Worm (Caenorhabditis elegans) whole organism, L1 larva: ENCODE measurements around the gene hsp-16.2.

Experiments
- C04F5.9 ChIP-seq: sonication (generic microtip); optimal IDR thresholded peaks from 2 replicates; lab custom pipeline; 2016; ENCODE audit warnings: missing genetic modification characterization, missing compliant biosample characterization
- C16A3.4 ChIP-seq: fragments of 150-350 bp; optimal IDR thresholded peaks from 2 replicates; lab custom pipeline; 2014; ENCODE audit warnings: missing biosample characterization, missing genetic modification characterization
- aha-1 ChIP-seq: fragments of 150-350 bp; optimal IDR thresholded peaks from 2 replicates; lab custom pipeline; 2014; ENCODE audit warnings: missing biosample characterization, missing genetic modification characterization
- ama-1 ChIP-seq: fragments of 150-350 bp; optimal IDR thresholded peaks from 2 replicates; lab custom pipeline; 2014
- blmp-1 ChIP-seq: fragments of 150-350 bp; optimal IDR thresholded peaks from 2 replicates; lab custom pipeline; 2014; ENCODE audit warnings: missing biosample characterization, missing genetic modification characterization
- ceh-82 ChIP-seq, 3 experiments: fragments of 150-350 bp in 1 of 3; sonication (generic microtip) in 2 of 3; optimal IDR thresholded peaks; 2 replicates each; lab custom pipeline; 2014 to 2017; ENCODE audit warnings: missing biosample characterization in 3 of 3, missing genetic modification characterization in 3 of 3
- ceh-88 ChIP-seq: fragments of 200-800 bp; sonication (Bioruptor generic); IDR thresholded peaks from 2 replicates; pipeline ENCODE4 v1.3.6; 2022; ENCODE audit warnings: missing genetic modification characterization, missing compliant biosample characterization
- ceh-90 ChIP-seq: sonication (generic microtip); optimal IDR thresholded peaks from 2 replicates; lab custom pipeline; 2016; ENCODE audit warnings: missing genetic modification characterization, missing compliant biosample characterization
- dpl-1 ChIP-seq, 3 experiments: fragments of 150-350 bp in 2 of 3; sonication (generic microtip) in 1 of 3; optimal IDR thresholded peaks; 2 replicates each; lab custom pipeline; 2014 to 2017; ENCODE audit warnings: missing biosample characterization in 3 of 3, missing genetic modification characterization in 3 of 3, missing genetic modification reagents in 3 of 3
- efl-3 ChIP-seq: fragments of 200-800 bp; sonication (Bioruptor generic); optimal IDR thresholded peaks from 2 replicates; lab custom pipeline; 2018; ENCODE audit warnings: mild to moderate bottlenecking, missing genetic modification characterization, missing compliant biosample characterization
- egl-13 ChIP-seq: sonication (generic microtip); optimal IDR thresholded peaks from 2 replicates; lab custom pipeline; 2016; ENCODE audit warnings: missing genotype, missing genetic modification reagents, missing genetic modification characterization, missing compliant biosample characterization
- elt-3 ChIP-seq, 6 experiments: fragments of 150-350 bp in 1 of 6; sonication (generic microtip); optimal IDR thresholded peaks; 2 replicates each; lab custom pipeline; 2017 to 2018; ENCODE audit warnings: missing biosample characterization in 6 of 6, missing genetic modification characterization in 6 of 6, inconsistent platforms in 1 of 6
- fkh-10 ChIP-seq: sonication (generic microtip); optimal IDR thresholded peaks from 2 replicates; lab custom pipeline; 2017; ENCODE audit warnings: missing biosample characterization, missing genetic modification reagents, missing genetic modification characterization
- hpl-2 ChIP-seq: fragments of 150-350 bp; optimal IDR thresholded peaks from 2 replicates; lab custom pipeline; 2014; ENCODE audit warnings: missing biosample characterization, missing genetic modification reagents, missing genetic modification characterization
- irx-1 ChIP-seq: sonication (generic microtip); optimal IDR thresholded peaks from 2 replicates; lab custom pipeline; 2016; ENCODE audit warnings: missing genetic modification characterization, missing compliant biosample characterization
- isw-1 ChIP-seq: fragments of 200-800 bp; sonication (Bioruptor generic); IDR thresholded peaks from 2 replicates; pipeline ENCODE4 v1.3.6; 2022; ENCODE audit warnings: missing genetic modification characterization, missing compliant biosample characterization
- jun-1 ChIP-seq: fragments of 150-350 bp; optimal IDR thresholded peaks from 2 replicates; lab custom pipeline; 2014; ENCODE audit warnings: missing biosample characterization, missing genetic modification reagents, missing genetic modification characterization
- lin-13 ChIP-seq: fragments of 150-350 bp; optimal IDR thresholded peaks from 2 replicates; lab custom pipeline; 2014; ENCODE audit warnings: missing biosample characterization, missing genetic modification reagents, missing genetic modification characterization
- lin-15B ChIP-seq: fragments of 150-350 bp; sonication (generic microtip); optimal IDR thresholded peaks from 3 replicates; lab custom pipeline; 2014; ENCODE audit warnings: missing biosample characterization, missing genetic modification characterization
- lin-35 ChIP-seq, 2 experiments: fragments of 150-350 bp; optimal IDR thresholded peaks; 2 replicates each; lab custom pipeline; 2014; ENCODE audit warnings: missing biosample characterization in 2 of 2, missing genetic modification characterization in 2 of 2, missing genetic modification reagents in 2 of 2
- lin-39 ChIP-seq: fragments of 150-350 bp; optimal IDR thresholded peaks from 2 replicates; lab custom pipeline; 2014; ENCODE audit warnings: missing biosample characterization, missing genetic modification reagents, missing genetic modification characterization
- lir-3 ChIP-seq: sonication (generic microtip); optimal IDR thresholded peaks from 2 replicates; lab custom pipeline; 2016; ENCODE audit warnings: mild to moderate bottlenecking, missing genetic modification characterization, moderate library complexity, missing compliant biosample characterization; ENCODE audit not compliant: poor library complexity
- mdl-1 ChIP-seq, 2 experiments: fragments of 150-350 bp; optimal IDR thresholded peaks; 2 replicates each; lab custom pipeline; 2014 to 2017; ENCODE audit warnings: missing biosample characterization in 2 of 2, missing genetic modification characterization in 2 of 2, inconsistent platforms in 1 of 2
- nhr-19 ChIP-seq: fragments of 200-800 bp; sonication (Bioruptor generic); conservative IDR thresholded peaks from 2 replicates; pipeline ENCODE4 v1.3.6; 2022; ENCODE audit warnings: missing genetic modification characterization, missing compliant biosample characterization
- nhr-237 ChIP-seq: fragments of 150-350 bp; optimal IDR thresholded peaks from 2 replicates; lab custom pipeline; 2014; ENCODE audit warnings: missing biosample characterization, missing genetic modification characterization
- nhr-28 ChIP-seq: fragments of 150-350 bp; optimal IDR thresholded peaks from 2 replicates; lab custom pipeline; 2014; ENCODE audit warnings: missing biosample characterization, missing genetic modification characterization
- nhr-47 ChIP-seq: sonication (generic microtip); optimal IDR thresholded peaks from 2 replicates; lab custom pipeline; 2016; ENCODE audit warnings: mild to moderate bottlenecking, missing genetic modification characterization, moderate library complexity, missing compliant biosample characterization
- nhr-76 ChIP-seq: sonication (generic microtip); optimal IDR thresholded peaks from 2 replicates; lab custom pipeline; 2017; ENCODE audit warnings: missing biosample characterization, missing genetic modification characterization
- nhr-77 ChIP-seq: fragments of 150-350 bp; optimal IDR thresholded peaks from 2 replicates; lab custom pipeline; 2014; ENCODE audit warnings: missing biosample characterization, missing genetic modification characterization
- nhr-84 ChIP-seq: sonication (generic microtip); optimal IDR thresholded peaks from 2 replicates; lab custom pipeline; 2017; ENCODE audit warnings: missing biosample characterization, missing genetic modification characterization
- nhr-85 ChIP-seq: sonication (generic microtip); peaks from one replicate; lab custom pipeline; 2016; ENCODE audit warnings: missing genetic modification characterization, inconsistent platforms, missing compliant biosample characterization
- pag-3 ChIP-seq: sonication (generic microtip); optimal IDR thresholded peaks from 2 replicates; lab custom pipeline; 2017; ENCODE audit warnings: missing genetic modification characterization, mild to moderate bottlenecking, missing compliant biosample characterization, antibody characterized with exemption, borderline replicate concordance; ENCODE audit not compliant: insufficient read depth
- rnt-1 ChIP-seq: sonication (generic microtip); optimal IDR thresholded peaks from 2 replicates; lab custom pipeline; 2016; ENCODE audit warnings: mild to moderate bottlenecking, missing genetic modification characterization, moderate library complexity, missing compliant biosample characterization
- skn-1 ChIP-seq: fragments of 150-350 bp; optimal IDR thresholded peaks from 2 replicates; lab custom pipeline; 2014; ENCODE audit warnings: missing biosample characterization, missing genetic modification characterization
- snpc-4 ChIP-seq: fragments of 150-350 bp; optimal IDR thresholded peaks from 2 replicates; lab custom pipeline; 2014; ENCODE audit warnings: missing biosample characterization, missing genetic modification characterization
- snu-23 ChIP-seq: sonication (generic microtip); optimal IDR thresholded peaks from 2 replicates; lab custom pipeline; 2016; ENCODE audit warnings: missing genetic modification characterization, missing compliant biosample characterization
- sptf-1 ChIP-seq: fragments of 150-350 bp; optimal IDR thresholded peaks from 2 replicates; lab custom pipeline; 2014; ENCODE audit warnings: missing biosample characterization, missing genetic modification characterization
- sup-37 ChIP-seq: fragments of 200-800 bp; sonication (Bioruptor generic); optimal IDR thresholded peaks from 2 replicates; lab custom pipeline; 2018; ENCODE audit warnings: mild to moderate bottlenecking, missing genetic modification characterization, missing compliant biosample characterization
- swsn-7 ChIP-seq: sonication (generic microtip); optimal IDR thresholded peaks from 2 replicates; lab custom pipeline; 2016; ENCODE audit warnings: missing genetic modification characterization, missing compliant biosample characterization
- unc-98 ChIP-seq: fragments of 200-800 bp; sonication (Bioruptor generic); IDR thresholded peaks from 2 replicates; pipeline ENCODE4 v1.3.6; 2022; ENCODE audit warnings: missing genetic modification characterization, missing compliant biosample characterization
- xbp-1 ChIP-seq: sonication (generic microtip); optimal IDR thresholded peaks from 2 replicates; lab custom pipeline; 2016; ENCODE audit warnings: missing genetic modification characterization, missing compliant biosample characterization
- ztf-11 ChIP-seq, 2 experiments: sonication (generic microtip); optimal IDR thresholded peaks; 2 replicates each; lab custom pipeline; 2016 to 2017; ENCODE audit warnings: missing genetic modification characterization in 2 of 2, missing biosample characterization in 1 of 2, missing compliant biosample characterization in 1 of 2
- ztf-4 ChIP-seq: fragments of 150-350 bp; optimal IDR thresholded peaks from 2 replicates; lab custom pipeline; 2014; ENCODE audit warnings: missing biosample characterization, missing genetic modification characterization

hsp-16.2 gene

DNA sequence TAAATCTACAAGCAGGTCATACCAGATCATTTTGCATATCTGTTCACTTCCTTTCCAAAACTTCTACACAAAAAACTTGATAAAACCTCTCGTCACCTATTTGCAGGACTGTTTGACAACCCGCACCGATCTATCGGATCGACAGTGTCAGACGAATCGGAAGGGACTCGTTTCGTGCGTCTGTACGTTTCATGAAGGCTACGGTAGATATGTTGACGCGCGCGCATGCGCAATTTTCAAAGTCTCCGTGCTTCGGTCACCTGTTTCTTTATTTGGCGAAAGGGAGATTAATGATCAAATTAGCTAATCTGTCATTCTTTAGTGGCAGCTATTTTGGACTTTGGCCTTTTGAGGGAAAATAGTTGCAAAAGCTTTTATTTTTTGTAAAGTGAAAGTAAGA, 15.3 kb downstream of the hsp-16.2 start:
- no peak for TF ChIP-seq lin-35 (GFP tag; optimal IDR thresholded peaks at IDR 0.05; lab: Kevin White, UChicago)
- no peak for TF ChIP-seq ceh-82 (tag; optimal IDR thresholded peaks at IDR 0.05; lab: Kevin White, UChicago)
- TF ChIP-seq fkh-10 (GFP tag; lab: Kevin White, UChicago) = no peak
- TF ChIP-seq ama-1 (lab: Kevin White, UChicago) = no peak
- peak; percentile 75 for TF ChIP-seq blmp-1 (tag; lab: Kevin White, UChicago)
- peak; percentile 36 for TF ChIP-seq nhr-85 (tag; lab: Kevin White, UChicago)
- peak; percentile 14 for TF ChIP-seq jun-1 (tag; lab: Kevin White, UChicago)
- TF ChIP-seq efl-3 (GFP tag; lab: Kevin White, UChicago) = no peak
- TF ChIP-seq C16A3.4 (tag; lab: Kevin White, UChicago) = no peak
- peak in 1 of 2 experiments; percentile 10 for TF ChIP-seq mdl-1 (tag; optimal IDR thresholded peaks at IDR 0.05; lab: Kevin White, UChicago)
- TF ChIP-seq nhr-237 (tag; lab: Kevin White, UChicago) = no peak
- TF ChIP-seq lir-3 = no peak
- TF ChIP-seq lin-15B (tag; lab: Kevin White, UChicago) = no peak
- TF ChIP-seq lin-13 = no peak
- no peak for TF ChIP-seq pag-3
- TF ChIP-seq dpl-1 (GFP tag; optimal IDR thresholded peaks at IDR 0.05; lab: Kevin White, UChicago) = no peak
- TF ChIP-seq nhr-47 (tag; lab: Kevin White, UChicago) = no peak
- TF ChIP-seq xbp-1 (tag; lab: Kevin White, UChicago) = no peak
- no peak for TF ChIP-seq nhr-77 (tag; lab: Kevin White, UChicago)
- TF ChIP-seq hpl-2 (GFP tag; lab: Kevin White, UChicago) = no peak
- no peak for TF ChIP-seq nhr-19
- no peak for TF ChIP-seq ztf-4 (tag; lab: Kevin White, UChicago)
- TF ChIP-seq egl-13 = no peak
- TF ChIP-seq sptf-1 (tag; lab: Kevin White, UChicago) = no peak
- TF ChIP-seq nhr-84 = no peak
- TF ChIP-seq nhr-28 (tag; lab: Kevin White, UChicago) = no peak
- TF ChIP-seq skn-1 (tag; lab: Kevin White, UChicago) = no peak
- no peak for TF ChIP-seq swsn-7 (tag; lab: Kevin White, UChicago)

DNA sequence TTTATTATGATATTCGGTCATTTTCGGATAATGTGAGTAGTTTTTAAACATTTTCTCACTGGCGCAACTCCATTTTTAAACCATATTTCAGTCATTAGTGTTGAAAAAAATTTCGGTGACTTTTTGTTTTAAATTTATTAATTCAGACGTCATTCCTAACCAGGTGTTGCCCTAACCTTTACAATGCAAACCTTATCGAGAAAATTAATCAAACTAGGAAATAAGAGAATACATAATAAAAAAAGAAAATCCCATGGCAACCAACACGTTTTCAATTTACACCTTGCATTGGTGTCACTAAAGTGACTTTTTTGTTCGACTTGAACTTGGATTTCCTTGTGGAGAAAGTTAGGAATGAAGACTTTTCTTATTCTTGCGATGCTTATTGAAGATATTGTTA, 16.6 kb downstream of the hsp-16.2 start, which contains the start of gene F36H9.2:
Gene F36H9.2, plus strand, starts transcription at position 301 of the 400 bp plus-strand sequence.
- no peak for TF ChIP-seq lir-3

DNA sequence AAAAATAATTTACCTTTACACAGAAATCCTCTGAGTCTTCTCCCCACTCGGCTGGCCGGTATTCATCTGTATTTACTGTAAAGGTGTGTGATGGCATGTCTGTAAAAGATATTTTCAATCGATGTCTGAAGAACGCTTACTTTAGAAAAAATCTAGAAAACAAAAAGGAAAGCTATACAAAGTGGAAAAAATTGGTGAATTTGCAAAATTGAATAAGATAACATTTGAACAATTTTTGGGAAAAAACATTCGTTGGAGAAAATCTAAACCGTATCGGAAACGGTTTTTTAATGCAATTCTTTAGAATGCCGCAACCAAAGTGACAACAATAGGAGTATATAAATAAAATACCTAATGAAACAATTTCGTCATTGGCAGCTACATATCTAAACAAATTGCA, 22.8 kb downstream of the hsp-16.2 start, which contains the start of gene F36H9.5:
Gene F36H9.5, minus strand, starts transcription at position 101 of the 400 bp plus-strand sequence.
- no peak for TF ChIP-seq lin-39 (tag; lab: Kevin White, UChicago)
- TF ChIP-seq C04F5.9 (tag; lab: Kevin White, UChicago) = no peak
- TF ChIP-seq fkh-10 (GFP tag; lab: Kevin White, UChicago) = no peak
- no peak for TF ChIP-seq nhr-76
- TF ChIP-seq ceh-90 = no peak
- no peak for TF ChIP-seq nhr-237 (tag; lab: Kevin White, UChicago)

DNA sequence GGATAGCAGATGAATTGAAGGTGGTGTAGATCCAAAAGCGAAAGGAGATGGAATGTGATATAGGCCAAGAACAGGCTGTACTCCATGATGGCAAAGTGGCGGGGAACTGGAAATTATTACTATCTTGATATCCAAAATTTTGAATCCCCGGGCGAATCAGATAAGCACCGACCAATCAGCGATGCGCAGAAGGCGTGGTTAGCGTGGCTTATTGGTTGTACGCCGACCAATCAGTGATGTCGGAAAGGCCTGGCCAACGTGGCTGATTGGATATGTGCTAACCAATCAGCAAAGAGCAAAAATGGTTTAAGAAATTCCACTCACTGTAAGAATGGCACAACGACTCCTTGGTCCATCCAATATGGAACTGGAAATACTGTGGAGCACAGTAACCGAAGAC, 24.8 kb downstream of the hsp-16.2 start:
- TF ChIP-seq unc-98 (GFP tag; lab: Robert Waterston, UW) (no peak), sup-37 (GFP tag; lab: Kevin White, UChicago) (no peak), C16A3.4 (tag; lab: Kevin White, UChicago) (no peak), lin-39 (tag; lab: Kevin White, UChicago) (no peak), hpl-2 (GFP tag; lab: Kevin White, UChicago) (no peak), nhr-19 (no peak), pag-3 (no peak), rnt-1 (no peak), snu-23 (GFP tag; lab: Kevin White, UChicago) (no peak), irx-1 (tag; lab: Kevin White, UChicago) (no peak), ceh-88 (GFP tag; lab: Robert Waterston, UW) (no peak), snpc-4 (tag; lab: Kevin White, UChicago) (no peak), isw-1 (GFP tag; lab: Robert Waterston, UW) (no peak), lin-35 (GFP tag; optimal IDR thresholded peaks at IDR 0.05; lab: Kevin White, UChicago) (no peak), ama-1 (lab: Kevin White, UChicago) (no peak), ceh-82 (tag; optimal IDR thresholded peaks at IDR 0.05; lab: Kevin White, UChicago) (no peak), lin-15B (tag; lab: Kevin White, UChicago) (no peak), elt-3 (tag; optimal IDR thresholded peaks at IDR 0.05; lab: Kevin White, UChicago) (no peak), ztf-11 (tag; optimal IDR thresholded peaks at IDR 0.05; lab: Kevin White, UChicago) (no peak), aha-1 (no peak)
- TF ChIP-seq, all 84 proteins: peak for 0
